Worm (Caenorhabditis elegans): ENCODE data around the gene C06H5.6.
"Not testable (repeated sequence)": the region's sequence is repeated elsewhere in the genome, so short reads cannot be mapped to it uniquely, and the experiment has no call there.

The C06H5.6 gene

DNA sequence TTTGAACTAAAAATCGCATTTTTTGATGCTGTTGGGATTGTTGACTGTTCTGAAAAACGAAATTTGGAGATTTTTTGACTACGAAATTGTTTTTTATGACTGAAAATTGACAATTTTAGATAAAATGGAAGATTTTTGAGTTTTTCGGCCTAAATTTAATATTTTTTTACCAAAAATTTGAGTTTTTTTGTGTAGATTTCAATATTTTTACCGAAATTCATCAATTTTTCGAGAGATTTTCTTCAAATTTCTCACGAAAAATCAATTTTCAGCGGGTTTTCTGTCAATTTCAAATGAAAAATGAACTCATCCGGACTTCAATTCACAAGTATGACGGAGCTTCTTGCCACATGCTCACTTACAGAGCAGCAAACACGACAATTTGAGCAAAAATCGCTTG lies 23.5 kb downstream of the C06H5.6 start, which contains the start of gene Y59A8A.8:
Y59A8A.8 (plus strand) TSS at position 301 of the 400 bp plus-strand sequence.
- TF ChIP-seq flt-1 (GFP tag; IDR thresholded peaks at IDR 0.05); B0310.2 (tag; optimal IDR thresholded peaks at IDR 0.05); hnd-1 (tag; optimal IDR thresholded peaks at IDR 0.05): not testable (repeated sequence)

DNA sequence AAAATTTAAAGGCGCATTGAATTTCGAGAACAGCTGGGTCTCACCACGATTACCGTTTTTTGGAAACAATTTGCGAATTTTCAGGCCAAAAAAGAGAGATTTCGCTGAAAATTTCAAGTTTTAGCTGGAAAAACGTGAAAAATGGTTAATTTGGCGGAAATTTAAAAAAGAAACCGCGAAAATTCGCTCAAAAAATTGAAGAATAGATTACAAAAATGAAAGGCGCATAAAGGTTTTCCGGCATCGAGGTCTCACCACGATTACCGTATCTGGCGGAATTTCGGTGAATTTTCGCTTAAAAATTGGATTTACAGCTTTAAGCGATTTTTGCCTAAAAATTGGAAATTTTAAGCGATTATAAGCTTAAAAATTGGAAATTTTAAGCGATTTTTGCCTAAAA lies 29.3 kb downstream of the C06H5.6 start:
- TF ChIP-seq ceh-13 (GFP tag; optimal IDR thresholded peaks at IDR 0.05) (no peak), aly-1 (tag; optimal IDR thresholded peaks at IDR 0.05) (no peak), tbx-11 (GFP tag; IDR thresholded peaks at IDR 0.05) (no peak), scrt-1 (GFP tag; IDR thresholded peaks at IDR 0.05) (no peak), B0310.2 (tag; optimal IDR thresholded peaks at IDR 0.05) (no peak), pes-1 (GFP tag; IDR thresholded peaks at IDR 0.05) (no peak), sea-1 (GFP tag; conservative IDR thresholded peaks at IDR 0.05) (no peak), ets-7 (tag; optimal IDR thresholded peaks at IDR 0.05) (no peak)

DNA sequence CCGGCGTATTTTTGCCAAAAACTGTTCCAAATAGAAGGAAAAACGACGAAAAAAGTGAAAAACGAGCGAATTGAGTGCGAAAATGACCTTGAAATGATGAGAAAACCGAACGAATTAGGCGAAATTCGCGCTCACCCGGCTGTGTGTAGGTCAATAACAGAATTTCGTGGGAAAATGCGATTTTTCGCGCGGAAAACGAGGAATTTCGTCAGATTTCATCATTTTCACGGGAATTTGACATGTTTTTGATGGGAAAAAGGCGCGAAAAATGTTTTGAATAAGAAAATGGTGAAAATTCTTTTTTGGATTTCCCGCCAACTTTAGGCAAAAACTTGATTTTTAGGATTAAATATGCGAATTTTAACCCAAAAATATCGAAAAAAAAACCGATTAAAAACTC lies 29.7 kb downstream of the C06H5.6 start:
- no peak for TF ChIP-seq scrt-1 (GFP tag; IDR thresholded peaks at IDR 0.05)
- TF ChIP-seq tbx-37 (GFP tag; conservative IDR thresholded peaks at IDR 0.05) = no peak
- no peak for TF ChIP-seq F13C5.2 (tag; optimal IDR thresholded peaks at IDR 0.05)
- TF ChIP-seq sea-1 (GFP tag; conservative IDR thresholded peaks at IDR 0.05) = no peak
- no peak for TF ChIP-seq ets-7 (tag; optimal IDR thresholded peaks at IDR 0.05)
- TF ChIP-seq ceh-13 (GFP tag; optimal IDR thresholded peaks at IDR 0.05) = no peak
- no peak for TF ChIP-seq hnd-1 (tag; optimal IDR thresholded peaks at IDR 0.05)
- TF ChIP-seq aly-1 (tag; optimal IDR thresholded peaks at IDR 0.05) = no peak
- no peak for TF ChIP-seq B0310.2 (tag; optimal IDR thresholded peaks at IDR 0.05)
- TF ChIP-seq tra-4 (tag; optimal IDR thresholded peaks at IDR 0.05) = no peak
- TF ChIP-seq flt-1 (GFP tag; IDR thresholded peaks at IDR 0.05) = no peak
- TF ChIP-seq ceh-36 (tag; optimal IDR thresholded peaks at IDR 0.05) = no peak
- no peak for TF ChIP-seq hmg-4 (GFP tag; optimal IDR thresholded peaks at IDR 0.05)
- no peak for TF ChIP-seq tbx-11 (GFP tag; IDR thresholded peaks at IDR 0.05)
- no peak for TF ChIP-seq hmbx-1 (tag; optimal IDR thresholded peaks at IDR 0.05)
- TF ChIP-seq ama-1 (optimal IDR thresholded peaks at IDR 0.05) = no peak
- no peak for TF ChIP-seq pes-1 (GFP tag; IDR thresholded peaks at IDR 0.05)

DNA sequence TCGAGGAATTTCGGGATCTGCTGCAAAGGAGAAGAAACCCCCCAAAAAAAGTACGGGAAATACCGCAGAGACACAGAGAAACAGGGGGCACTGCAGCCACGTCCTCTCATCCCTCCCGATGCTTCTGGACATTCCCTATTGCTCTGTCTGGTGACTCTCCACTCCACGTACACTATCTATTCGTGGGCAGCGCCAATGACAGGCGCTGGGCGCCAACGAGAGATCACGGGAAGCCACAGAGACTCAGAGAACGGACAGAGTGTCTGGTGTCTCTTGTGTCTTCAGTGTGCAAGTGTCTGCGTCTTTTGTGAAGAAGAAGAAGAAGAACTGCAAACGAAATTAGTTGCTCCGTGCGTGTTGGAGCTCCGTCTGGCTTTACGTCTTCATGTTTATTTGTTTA lies 30.9 kb downstream of the C06H5.6 start:
- TF ChIP-seq tbx-37 (GFP tag; conservative IDR thresholded peaks at IDR 0.05) = peak; percentile 25; the same call in 1 of the 2 replicates
- TF ChIP-seq F13C5.2 (tag; optimal IDR thresholded peaks at IDR 0.05) = no peak

DNA sequence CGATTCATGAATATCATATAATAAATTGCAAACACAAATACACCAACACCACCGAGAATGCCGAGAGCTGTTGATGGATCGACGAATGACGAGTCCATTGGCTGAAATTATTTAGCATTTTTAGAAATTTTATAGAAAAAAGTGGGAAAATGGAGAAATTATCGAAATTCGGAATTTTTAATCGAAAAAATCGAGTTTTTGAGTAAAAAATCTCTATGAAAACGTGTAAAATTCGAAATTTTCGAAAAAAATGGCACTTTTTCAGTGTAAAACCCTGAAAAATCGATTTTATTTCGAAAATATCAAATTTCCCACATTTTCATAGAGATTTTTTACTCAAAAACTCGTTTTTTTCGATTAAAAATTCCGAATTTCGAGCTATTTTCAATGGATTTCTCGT lies 32.9 kb downstream of the C06H5.6 start, which contains the start of gene tcc-1:
tcc-1 (minus strand) TSS at position 101 of the 400 bp plus-strand sequence.
- TF ChIP-seq ets-7 (tag; optimal IDR thresholded peaks at IDR 0.05) = no peak
- no peak for TF ChIP-seq flt-1 (GFP tag; IDR thresholded peaks at IDR 0.05)
- TF ChIP-seq tra-4 (tag; optimal IDR thresholded peaks at IDR 0.05) = no peak
- no peak for TF ChIP-seq sea-1 (GFP tag; conservative IDR thresholded peaks at IDR 0.05)
- TF ChIP-seq F13C5.2 (tag; optimal IDR thresholded peaks at IDR 0.05) = no peak
- TF ChIP-seq tbx-11 (GFP tag; IDR thresholded peaks at IDR 0.05) = no peak
- TF ChIP-seq B0310.2 (tag; optimal IDR thresholded peaks at IDR 0.05) = no peak
- no peak for TF ChIP-seq hmbx-1 (tag; optimal IDR thresholded peaks at IDR 0.05)
- no peak for TF ChIP-seq ama-1 (optimal IDR thresholded peaks at IDR 0.05)
- no peak for TF ChIP-seq ceh-13 (GFP tag; optimal IDR thresholded peaks at IDR 0.05)
- TF ChIP-seq scrt-1 (GFP tag; IDR thresholded peaks at IDR 0.05) = no peak
- no peak for TF ChIP-seq pes-1 (GFP tag; IDR thresholded peaks at IDR 0.05)
- TF ChIP-seq aly-1 (tag; optimal IDR thresholded peaks at IDR 0.05) = no peak
- TF ChIP-seq hnd-1 (tag; optimal IDR thresholded peaks at IDR 0.05) = no peak
- no peak for TF ChIP-seq tbx-37 (GFP tag; conservative IDR thresholded peaks at IDR 0.05)
- TF ChIP-seq ceh-36 (tag; optimal IDR thresholded peaks at IDR 0.05) = no peak
- no peak for TF ChIP-seq hmg-4 (GFP tag; optimal IDR thresholded peaks at IDR 0.05)

DNA sequence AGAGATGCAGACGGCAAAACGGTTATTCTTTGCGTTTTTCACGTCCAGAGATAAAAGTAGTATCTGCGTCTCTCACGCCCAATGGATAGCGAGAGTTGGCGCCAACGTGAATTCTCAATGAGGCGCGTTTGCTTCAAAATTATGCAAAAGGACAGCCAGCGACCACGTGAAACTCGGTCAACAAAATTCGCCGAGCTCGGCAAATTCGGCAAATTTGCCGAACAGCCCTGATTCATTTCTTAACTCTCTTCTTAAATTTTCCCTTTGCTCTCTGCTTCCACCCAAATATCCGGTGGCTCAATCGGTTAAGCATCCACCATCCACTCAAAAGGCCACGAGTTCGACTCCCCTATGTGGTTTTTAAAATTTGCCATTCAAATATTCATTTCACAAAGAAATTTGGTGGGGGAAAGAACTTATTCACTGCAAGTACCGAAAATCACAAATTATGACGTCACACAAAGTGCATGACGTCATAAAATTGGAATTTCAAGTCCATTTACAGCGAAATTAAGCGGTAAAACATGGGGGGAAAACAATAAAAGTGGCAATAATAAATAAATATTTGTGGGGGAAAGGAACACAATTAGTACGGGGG lies 43.3 kb downstream of the C06H5.6 start:
- no peak for TF ChIP-seq ets-7 (tag; optimal IDR thresholded peaks at IDR 0.05)
- no peak for TF ChIP-seq ceh-36 (tag; optimal IDR thresholded peaks at IDR 0.05)
- TF ChIP-seq tbx-11 (GFP tag; IDR thresholded peaks at IDR 0.05) = no peak
- TF ChIP-seq hmg-4 (GFP tag; optimal IDR thresholded peaks at IDR 0.05) = no peak
- no peak for TF ChIP-seq ama-1 (optimal IDR thresholded peaks at IDR 0.05)
- TF ChIP-seq aly-1 (tag; optimal IDR thresholded peaks at IDR 0.05) = no peak
- no peak for TF ChIP-seq ceh-13 (GFP tag; optimal IDR thresholded peaks at IDR 0.05)
- TF ChIP-seq B0310.2 (tag; optimal IDR thresholded peaks at IDR 0.05) = no peak
- TF ChIP-seq tbx-37 (GFP tag; conservative IDR thresholded peaks at IDR 0.05) = no peak
- TF ChIP-seq hmbx-1 (tag; optimal IDR thresholded peaks at IDR 0.05) = no peak
- no peak for TF ChIP-seq flt-1 (GFP tag; IDR thresholded peaks at IDR 0.05)

DNA sequence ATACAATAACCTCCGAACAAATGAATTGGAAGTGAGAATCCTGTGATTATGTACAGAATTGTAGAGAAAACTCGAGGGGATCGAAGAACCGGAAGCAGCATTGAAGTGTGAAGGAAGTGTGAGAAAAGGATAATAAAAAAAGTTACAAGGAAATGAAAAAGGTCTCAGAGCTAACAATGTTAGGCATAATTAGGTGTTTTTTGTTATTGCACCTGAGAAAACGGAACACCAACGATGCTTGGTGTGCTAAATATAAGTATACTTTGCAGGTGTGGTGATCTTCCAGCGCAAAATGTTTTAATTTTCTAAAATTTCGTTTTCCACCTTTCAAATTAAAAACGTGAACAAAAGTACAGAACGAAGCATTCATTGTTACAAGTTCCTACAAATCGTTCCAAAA lies 44.7 kb downstream of the C06H5.6 start, which contains the start of gene srh-286:
srh-286 (minus strand) TSS at position 101 of the 400 bp plus-strand sequence.
- no peak for TF ChIP-seq ceh-13 (GFP tag; optimal IDR thresholded peaks at IDR 0.05)
- TF ChIP-seq B0310.2 (tag; optimal IDR thresholded peaks at IDR 0.05) = no peak
- TF ChIP-seq hmg-4 (GFP tag; optimal IDR thresholded peaks at IDR 0.05) = no peak

DNA sequence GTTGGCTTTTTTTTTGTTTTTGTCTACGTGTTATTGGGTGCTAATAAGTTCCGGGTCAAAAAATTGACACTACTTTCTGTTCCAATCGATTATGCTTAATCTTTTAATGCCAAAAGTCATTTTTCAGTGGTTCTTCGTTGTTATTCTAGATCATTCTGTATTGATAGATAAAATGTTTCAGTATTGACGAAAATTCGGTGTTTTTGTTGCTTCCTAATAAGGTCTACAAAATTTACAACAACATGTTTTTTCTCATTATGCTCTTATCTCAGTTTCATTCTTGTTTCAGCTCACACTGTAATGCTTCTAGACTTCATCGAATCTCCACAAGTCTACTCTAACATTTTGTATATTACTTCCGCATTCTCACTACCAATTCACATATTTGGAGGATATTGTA lies 57.4 kb downstream of the C06H5.6 start, which contains the start of gene srh-303:
srh-303 (plus strand) TSS at position 301 of the 400 bp plus-strand sequence.
- no peak for TF ChIP-seq B0310.2 (tag; optimal IDR thresholded peaks at IDR 0.05)
- TF ChIP-seq ceh-36 (tag; optimal IDR thresholded peaks at IDR 0.05) = no peak
- TF ChIP-seq tbx-11 (GFP tag; IDR thresholded peaks at IDR 0.05) = no peak
- TF ChIP-seq ceh-13 (GFP tag; optimal IDR thresholded peaks at IDR 0.05) = no peak
- no peak for TF ChIP-seq pes-1 (GFP tag; IDR thresholded peaks at IDR 0.05)
- no peak for TF ChIP-seq scrt-1 (GFP tag; IDR thresholded peaks at IDR 0.05)
- no peak for TF ChIP-seq tbx-37 (GFP tag; conservative IDR thresholded peaks at IDR 0.05)
- no peak for TF ChIP-seq hmg-4 (GFP tag; optimal IDR thresholded peaks at IDR 0.05)
- TF ChIP-seq ama-1 (optimal IDR thresholded peaks at IDR 0.05) = no peak
- no peak for TF ChIP-seq hmbx-1 (tag; optimal IDR thresholded peaks at IDR 0.05)
- TF ChIP-seq sea-1 (GFP tag; conservative IDR thresholded peaks at IDR 0.05) = no peak
- no peak for TF ChIP-seq hnd-1 (tag; optimal IDR thresholded peaks at IDR 0.05)
- no peak for TF ChIP-seq flt-1 (GFP tag; IDR thresholded peaks at IDR 0.05)
- no peak for TF ChIP-seq F13C5.2 (tag; optimal IDR thresholded peaks at IDR 0.05)
- no peak for TF ChIP-seq ets-7 (tag; optimal IDR thresholded peaks at IDR 0.05)
- TF ChIP-seq tra-4 (tag; optimal IDR thresholded peaks at IDR 0.05) = no peak
- TF ChIP-seq aly-1 (tag; optimal IDR thresholded peaks at IDR 0.05) = no peak
